Worm (Caenorhabditis elegans) whole organism, midembryonic: ENCODE data around the gene gcc-2.

ENCODE experiments used
- T22C8.4 ChIP-seq: fragments of 200-800 bp; sonication (Bioruptor generic); IDR thresholded peaks from 2 replicates; pipeline ENCODE4 v1.3.6; 2022; ENCODE audit warnings: missing genetic modification characterization, missing compliant biosample characterization
- cog-1 ChIP-seq: sonication (generic microtip); optimal IDR thresholded peaks from 2 replicates; lab custom pipeline; 2016; ENCODE audit warnings: missing genetic modification characterization, missing compliant biosample characterization
- flt-1 ChIP-seq: fragments of 200-800 bp; sonication (Bioruptor generic); IDR thresholded peaks from 2 replicates; pipeline ENCODE4 v1.3.6; 2022; ENCODE audit warnings: missing genetic modification characterization, missing compliant biosample characterization
- klf-2 ChIP-seq: fragments of 200-800 bp; sonication (Bioruptor generic); conservative IDR thresholded peaks from 2 replicates; pipeline ENCODE4 v1.3.6; 2022; ENCODE audit warnings: missing genetic modification reagents, missing genetic modification characterization, missing compliant biosample characterization
- med-1 ChIP-seq: sonication (generic microtip); optimal IDR thresholded peaks from 2 replicates; lab custom pipeline; 2017; ENCODE audit warnings: missing genetic modification characterization, mild to moderate bottlenecking, missing compliant biosample characterization, antibody characterized with exemption, missing genetic modification reagents; ENCODE audit not compliant: insufficient read depth
- ref-1 ChIP-seq: fragments of 200-800 bp; sonication (Bioruptor generic); conservative IDR thresholded peaks from 2 replicates; pipeline ENCODE4 v1.3.6; 2022; ENCODE audit warnings: missing genetic modification reagents, missing genetic modification characterization, missing compliant biosample characterization
- tab-1 ChIP-seq: fragments of 200-800 bp; sonication (Bioruptor generic); IDR thresholded peaks from 2 replicates; pipeline ENCODE4 v1.3.6; 2022; ENCODE audit warnings: missing genetic modification characterization, missing compliant biosample characterization
- ztf-23 ChIP-seq: fragments of 200-800 bp; sonication (Bioruptor generic); IDR thresholded peaks from 2 replicates; pipeline ENCODE4 v1.3.6; 2022; ENCODE audit warnings: missing genetic modification reagents, missing genetic modification characterization, missing compliant biosample characterization
- ztf-29 ChIP-seq: fragments of 200-800 bp; sonication (Bioruptor generic); IDR thresholded peaks from 2 replicates; pipeline ENCODE4 v1.3.6; 2022; ENCODE audit warnings: missing genetic modification reagents, missing genetic modification characterization, missing compliant biosample characterization

DNA sequence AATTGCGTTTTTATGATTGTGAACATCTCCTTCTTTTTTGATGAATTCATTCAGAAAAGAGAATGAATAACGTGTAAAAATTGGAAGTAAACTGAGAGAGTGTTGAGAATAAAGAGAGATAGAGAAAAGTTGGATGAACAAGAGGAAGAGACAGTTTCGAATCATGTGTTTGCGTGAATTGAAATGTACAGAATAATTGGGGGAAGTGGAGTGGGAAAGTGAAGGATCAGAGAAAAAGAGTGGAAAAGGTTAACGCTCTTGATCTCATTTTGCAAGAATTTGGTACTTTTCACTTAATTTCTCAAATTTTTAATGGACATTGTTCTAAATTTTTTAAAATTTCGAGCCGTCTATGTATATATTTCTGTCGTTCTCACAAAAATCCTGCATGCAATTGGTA lies 28.6 kb downstream of the gcc-2 start:
- TF ChIP-seq ztf-23 (GFP tag; lab: Robert Waterston, UW) (no peak), cog-1 (no peak), flt-1 (GFP tag; lab: Robert Waterston, UW) (no peak), tab-1 (no peak), klf-2 (no peak), ztf-29 (GFP tag; lab: Robert Waterston, UW) (no peak), ref-1 (GFP tag; lab: Robert Waterston, UW) (no peak), med-1 (no peak), T22C8.4 (GFP tag; lab: Robert Waterston, UW) (no peak)
